Worm (Caenorhabditis elegans) whole organism, young adult: ENCODE data around the gene txt-17.

Experiments used
- F23B12.7 ChIP-seq: sonication (generic microtip); optimal IDR thresholded peaks from 2 replicates; lab custom pipeline; 2017; ENCODE audit warnings: missing genetic modification characterization, mild to moderate bottlenecking, missing compliant biosample characterization, antibody characterized with exemption, moderate library complexity; ENCODE audit not compliant: insufficient read depth
- F37B4.10 ChIP-seq: fragments of 200-800 bp; sonication (Bioruptor generic); IDR thresholded peaks from 2 replicates; pipeline ENCODE4 v1.3.6; 2022; ENCODE audit warnings: missing genetic modification characterization, missing compliant biosample characterization
- F55B11.4 ChIP-seq: sonication (generic microtip); optimal IDR thresholded peaks from 2 replicates; lab custom pipeline; 2016; ENCODE audit warnings: missing compliant biosample characterization, missing genetic modification characterization, borderline replicate concordance; ENCODE audit not compliant: insufficient read depth
- K12H6.12 ChIP-seq: fragments of 200-800 bp; sonication (Bioruptor generic); optimal IDR thresholded peaks from 2 replicates; lab custom pipeline; 2018; ENCODE audit warnings: mild to moderate bottlenecking, missing genetic modification characterization, missing compliant biosample characterization
- T07F8.4 ChIP-seq: sonication (generic microtip); optimal IDR thresholded peaks from 2 replicates; lab custom pipeline; 2016; ENCODE audit warnings: mild to moderate bottlenecking, missing genetic modification characterization, moderate library complexity, missing compliant biosample characterization
- T26A5.8 ChIP-seq: sonication (generic microtip); optimal IDR thresholded peaks from 2 replicates; lab custom pipeline; 2016; ENCODE audit warnings: missing genetic modification characterization, missing compliant biosample characterization
- Y53G8AR.9 ChIP-seq: fragments of 200-800 bp; sonication (Bioruptor generic); conservative IDR thresholded peaks from 2 replicates; pipeline ENCODE4 v1.3.6; 2022; ENCODE audit warnings: missing genetic modification reagents, missing genetic modification characterization, missing compliant biosample characterization
- Y79H2A.3 ChIP-seq: fragments of 200-800 bp; sonication (Bioruptor generic); conservative IDR thresholded peaks from 2 replicates; pipeline ENCODE4 v1.3.6; 2022; ENCODE audit warnings: missing genetic modification reagents, missing genetic modification characterization, missing compliant biosample characterization
- ZK185.1 ChIP-seq: sonication (generic microtip); optimal IDR thresholded peaks from 2 replicates; lab custom pipeline; 2016; ENCODE audit warnings: mild to moderate bottlenecking, missing genetic modification characterization, missing compliant biosample characterization; ENCODE audit not compliant: poor library complexity, severe bottlenecking
- ama-1 ChIP-seq, 3 experiments: fragments of 150-350 bp in 1 of 3; sonication (generic microtip) in 2 of 3; optimal IDR thresholded peaks; 2 replicates each; lab custom pipeline; 2014 to 2018; ENCODE audit warnings: missing biosample characterization in 2 of 3, missing genetic modification characterization in 2 of 3, missing genetic modification reagents in 2 of 3
- atf-7 ChIP-seq: sonication (generic microtip); optimal IDR thresholded peaks from 2 replicates; lab custom pipeline; 2017; ENCODE audit warnings: mild to moderate bottlenecking, missing genetic modification characterization, missing compliant biosample characterization
- attf-5 ChIP-seq: fragments of 200-800 bp; sonication (Bioruptor generic); optimal IDR thresholded peaks from 2 replicates; lab custom pipeline; 2018; ENCODE audit warnings: mild to moderate bottlenecking, missing genetic modification characterization, missing compliant biosample characterization
- attf-6 ChIP-seq: fragments of 200-800 bp; sonication (Bioruptor generic); IDR thresholded peaks from 2 replicates; pipeline ENCODE4 v1.3.6; 2022; ENCODE audit warnings: missing genetic modification reagents, missing genetic modification characterization, missing compliant biosample characterization
- ccch-3 ChIP-seq: fragments of 200-800 bp; sonication (Bioruptor generic); optimal IDR thresholded peaks from 2 replicates; lab custom pipeline; 2018; ENCODE audit warnings: mild to moderate bottlenecking, missing genetic modification characterization, missing compliant biosample characterization
- cebp-1 ChIP-seq, 2 experiments: fragments of 200-800 bp in 1 of 2; sonication (Bioruptor generic) in 1 of 2; sonication (generic microtip) in 1 of 2; IDR thresholded peaks in 1 of 2; optimal IDR thresholded peaks in 1 of 2; 2 replicates each; pipeline versions ENCODE4 v1.3.6 to Lab custom; 2017 to 2022; ENCODE audit warnings: missing compliant biosample characterization in 2 of 2, missing genetic modification characterization in 2 of 2, mild to moderate bottlenecking in 1 of 2, missing genetic modification reagents in 1 of 2, moderate library complexity in 1 of 2
- ceh-91 ChIP-seq: fragments of 200-800 bp; sonication (Bioruptor generic); IDR thresholded peaks from 2 replicates; pipeline ENCODE4 v1.3.6; 2022; ENCODE audit warnings: missing genetic modification reagents, missing genetic modification characterization, missing compliant biosample characterization
- dpff-1 ChIP-seq: sonication (generic microtip); optimal IDR thresholded peaks from 2 replicates; lab custom pipeline; 2017; ENCODE audit warnings: mild to moderate bottlenecking, missing genetic modification characterization, missing compliant biosample characterization
- dpl-1 ChIP-seq: fragments of 150-350 bp; optimal IDR thresholded peaks from 2 replicates; lab custom pipeline; 2014; ENCODE audit warnings: missing biosample characterization, missing genetic modification reagents, missing genetic modification characterization
- egl-44 ChIP-seq: fragments of 200-800 bp; sonication (Bioruptor generic); IDR thresholded peaks from 2 replicates; pipeline ENCODE4 v1.3.6; 2022; ENCODE audit warnings: missing genetic modification reagents, missing genetic modification characterization, missing compliant biosample characterization
- ekl-4 ChIP-seq: fragments of 200-800 bp; sonication (Bioruptor generic); IDR thresholded peaks from 2 replicates; pipeline ENCODE4 v1.3.6; 2022; ENCODE audit warnings: missing genetic modification reagents, missing genetic modification characterization, missing compliant biosample characterization
- ets-4 ChIP-seq: fragments of 200-800 bp; sonication (Bioruptor generic); optimal IDR thresholded peaks from 2 replicates; lab custom pipeline; 2018; ENCODE audit warnings: mild to moderate bottlenecking, missing genetic modification characterization, missing compliant biosample characterization
- him-1 ChIP-seq: sonication (generic microtip); optimal IDR thresholded peaks from 2 replicates; lab custom pipeline; 2016; ENCODE audit warnings: missing genotype, missing genetic modification reagents, missing genetic modification characterization, missing compliant biosample characterization
- hmg-1.2 ChIP-seq: fragments of 200-800 bp; sonication (Bioruptor generic); IDR thresholded peaks from 2 replicates; pipeline ENCODE4 v1.3.6; 2022; ENCODE audit warnings: missing genetic modification reagents, missing genetic modification characterization, missing compliant biosample characterization
- let-607 ChIP-seq, 2 experiments: fragments of 200-800 bp in 1 of 2; sonication (Bioruptor generic) in 1 of 2; sonication (generic microtip) in 1 of 2; optimal IDR thresholded peaks; 2 replicates each; lab custom pipeline; 2016 to 2018; ENCODE audit warnings: mild to moderate bottlenecking in 2 of 2, missing compliant biosample characterization in 2 of 2, missing genetic modification characterization in 2 of 2, moderate library complexity in 2 of 2, missing genotype in 1 of 2
- lin-26 ChIP-seq: fragments of 200-800 bp; sonication (Bioruptor generic); IDR thresholded peaks from 2 replicates; pipeline ENCODE4 v1.3.6; 2022; ENCODE audit warnings: missing genetic modification reagents, missing genetic modification characterization, missing compliant biosample characterization
- lin-40 ChIP-seq: sonication (generic microtip); optimal IDR thresholded peaks from 2 replicates; lab custom pipeline; 2016; ENCODE audit warnings: missing genetic modification characterization, mild to moderate bottlenecking, missing compliant biosample characterization, missing genotype, missing genetic modification reagents
- lin-54 ChIP-seq: fragments of 200-800 bp; sonication (Bioruptor generic); optimal IDR thresholded peaks from 2 replicates; lab custom pipeline; 2018; ENCODE audit warnings: mild to moderate bottlenecking, missing genetic modification characterization, missing compliant biosample characterization
- madf-10 ChIP-seq: sonication (generic microtip); optimal IDR thresholded peaks from 2 replicates; lab custom pipeline; 2016; ENCODE audit warnings: mild to moderate bottlenecking, missing genetic modification characterization, missing compliant biosample characterization
- madf-6 ChIP-seq: fragments of 200-800 bp; sonication (Bioruptor generic); IDR thresholded peaks from 2 replicates; pipeline ENCODE4 v1.3.6; 2022; ENCODE audit warnings: missing genetic modification reagents, missing genetic modification characterization, missing compliant biosample characterization
- mes-4 ChIP-seq: sonication (generic microtip); optimal IDR thresholded peaks from 2 replicates; lab custom pipeline; 2016; ENCODE audit warnings: missing genotype, missing genetic modification characterization, missing compliant biosample characterization
- nfyb-1 ChIP-seq: fragments of 200-800 bp; sonication (Bioruptor generic); IDR thresholded peaks from 2 replicates; pipeline ENCODE4 v1.3.6; 2022; ENCODE audit warnings: missing genetic modification reagents, missing genetic modification characterization, missing compliant biosample characterization
- nhr-179 ChIP-seq: sonication (generic microtip); optimal IDR thresholded peaks from 2 replicates; lab custom pipeline; 2016; ENCODE audit warnings: mild to moderate bottlenecking, missing genetic modification characterization, missing compliant biosample characterization
- nhr-80 ChIP-seq: sonication (generic microtip); optimal IDR thresholded peaks from 2 replicates; lab custom pipeline; 2016; ENCODE audit warnings: missing genetic modification characterization, missing compliant biosample characterization
- nhr-90 ChIP-seq: sonication (generic microtip); optimal IDR thresholded peaks from 2 replicates; lab custom pipeline; 2016; ENCODE audit warnings: missing genotype, mild to moderate bottlenecking, missing genetic modification characterization, missing compliant biosample characterization
- pbrm-1 ChIP-seq: fragments of 200-800 bp; sonication (Bioruptor generic); IDR thresholded peaks from 2 replicates; pipeline ENCODE4 v1.3.6; 2022; ENCODE audit warnings: missing genetic modification reagents, missing genetic modification characterization, missing compliant biosample characterization
- repo-1 ChIP-seq: sonication (generic microtip); optimal IDR thresholded peaks from 2 replicates; lab custom pipeline; 2017; ENCODE audit warnings: mild to moderate bottlenecking, missing genetic modification characterization, missing compliant biosample characterization
- sdz-38 ChIP-seq: sonication (generic microtip); optimal IDR thresholded peaks from 2 replicates; lab custom pipeline; 2016; ENCODE audit warnings: missing genotype, missing genetic modification characterization, missing compliant biosample characterization
- snpc-1.3 ChIP-seq: sonication (generic microtip); optimal IDR thresholded peaks from 2 replicates; lab custom pipeline; 2017; ENCODE audit warnings: missing genetic modification characterization, mild to moderate bottlenecking, missing compliant biosample characterization, antibody characterized with exemption, moderate library complexity, missing genotype, missing genetic modification reagents; ENCODE audit not compliant: insufficient read depth
- somi-1 ChIP-seq: fragments of 200-800 bp; sonication (Bioruptor generic); optimal IDR thresholded peaks from 2 replicates; lab custom pipeline; 2018; ENCODE audit warnings: mild to moderate bottlenecking, missing genetic modification characterization, missing compliant biosample characterization
- tbx-9 ChIP-seq: sonication (generic microtip); optimal IDR thresholded peaks from 2 replicates; lab custom pipeline; 2016; ENCODE audit warnings: borderline replicate concordance, missing genetic modification characterization, inconsistent platforms, missing compliant biosample characterization
- tlf-1 ChIP-seq: fragments of 200-800 bp; sonication (Bioruptor generic); optimal IDR thresholded peaks from 2 replicates; lab custom pipeline; 2018; ENCODE audit warnings: mild to moderate bottlenecking, missing genetic modification characterization, missing compliant biosample characterization
- xnd-1 ChIP-seq: sonication (generic microtip); optimal IDR thresholded peaks from 2 replicates; lab custom pipeline; 2016; ENCODE audit warnings: missing genotype, missing genetic modification reagents, missing genetic modification characterization, missing compliant biosample characterization

txt-17 gene

ce11 chrV:7095254-7095990 is 42.4 kb upstream of the txt-17 start:
- TF ChIP-seq tlf-1 (GFP tag; lab: Kevin White, UChicago): no peak
- TF ChIP-seq egl-44 (GFP tag; lab: Robert Waterston, UW): no peak
- TF ChIP-seq nhr-80 (tag; lab: Kevin White, UChicago): peak; percentile 40
- no peak for TF ChIP-seq ccch-3 (GFP tag; lab: Kevin White, UChicago)
- no peak for TF ChIP-seq ekl-4 (GFP tag; lab: Robert Waterston, UW)

DNA sequence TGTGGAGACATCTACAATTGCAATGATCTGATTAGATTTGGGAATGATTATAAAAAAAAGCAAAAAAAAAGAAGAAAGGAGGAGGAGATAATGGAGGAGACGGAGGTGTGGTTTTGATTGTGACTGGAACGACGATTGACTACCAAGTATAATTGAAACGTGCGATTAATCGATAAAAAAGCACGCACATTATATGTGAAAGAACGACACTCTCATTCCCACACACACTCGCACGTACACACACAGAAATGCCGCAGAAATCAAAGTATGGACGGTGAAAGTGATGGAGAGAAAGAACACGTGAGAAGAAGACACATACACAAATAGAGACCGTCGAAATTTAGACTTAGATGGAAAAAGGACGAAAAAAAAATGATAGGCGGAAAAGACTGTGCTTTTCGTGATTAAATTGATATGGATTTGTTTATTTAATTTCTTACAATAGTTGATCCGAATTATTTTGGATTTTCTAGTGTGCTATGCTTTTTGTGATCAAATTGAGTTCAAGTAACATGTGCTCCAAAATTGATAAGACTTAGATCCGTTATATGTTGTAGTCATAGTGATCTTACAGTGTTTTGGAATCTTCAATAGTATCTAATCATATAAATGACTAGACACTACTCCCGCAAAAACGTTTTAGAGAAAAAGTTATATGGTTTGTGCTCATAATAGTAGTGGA is 40.9 kb upstream of the txt-17 start, which contains the start of gene nhr-135:
TSS of gene nhr-135 (minus strand) at position 51 of the 682 bp plus-strand sequence.
- TF ChIP-seq F55B11.4 (tag; lab: Kevin White, UChicago) (no peak), tbx-9 (tag; lab: Kevin White, UChicago) (no peak), let-607 (tag; optimal IDR thresholded peaks at IDR 0.05; lab: Kevin White, UChicago) (peak; percentile 18 to 32), ets-4 (GFP tag; lab: Kevin White, UChicago) (no peak), K12H6.12 (tag; lab: Kevin White, UChicago) (peak; percentile 3), madf-6 (GFP tag; lab: Robert Waterston, UW) (no peak), repo-1 (tag; lab: Kevin White, UChicago) (no peak), T26A5.8 (tag; lab: Kevin White, UChicago) (no peak), mes-4 (tag; lab: Kevin White, UChicago) (no peak), Y79H2A.3 (no peak), hmg-1.2 (GFP tag; lab: Robert Waterston, UW) (no peak; the same call in 1 of the 2 replicates), nhr-179 (no peak), him-1 (tag; lab: Kevin White, UChicago) (no peak), egl-44 (GFP tag; lab: Robert Waterston, UW) (peak; percentile 67; the same call in 1 of the 2 replicates), dpff-1 (tag; lab: Kevin White, UChicago) (no peak), F37B4.10 (GFP tag; lab: Robert Waterston, UW) (no peak), nhr-90 (tag; lab: Kevin White, UChicago) (peak; percentile 17), lin-40 (peak; percentile 73), xnd-1 (no peak), somi-1 (peak; percentile 37), nhr-80 (tag; lab: Kevin White, UChicago) (peak; percentile 92), lin-54 (GFP tag; lab: Kevin White, UChicago) (no peak), attf-6 (GFP tag; lab: Robert Waterston, UW) (no peak), nfyb-1 (GFP tag; lab: Robert Waterston, UW) (peak; percentile 72; the same call in 1 of the 2 replicates), attf-5 (GFP tag; lab: Kevin White, UChicago) (peak; percentile 66), Y53G8AR.9 (peak; percentile 34; the same call in 1 of the 2 replicates), pbrm-1 (GFP tag; lab: Robert Waterston, UW) (no peak), T07F8.4 (tag; lab: Kevin White, UChicago) (no peak), dpl-1 (GFP tag; lab: Kevin White, UChicago) (no peak), ceh-91 (GFP tag; lab: Robert Waterston, UW) (no peak), cebp-1 (GFP tag; IDR thresholded peaks at IDR 0.05; lab: Robert Waterston, UW) (0 out of 2 replicates have a peak, but pooled peaks have one; percentile 26), cebp-1 (tag; optimal IDR thresholded peaks at IDR 0.05; lab: Kevin White, UChicago) (peak; percentile 71), snpc-1.3 (tag; lab: Kevin White, UChicago) (no peak), ama-1 (optimal IDR thresholded peaks at IDR 0.05; lab: Kevin White, UChicago) (peak; percentile 16), ama-1 (GFP tag; optimal IDR thresholded peaks at IDR 0.05; lab: Kevin White, UChicago) (no peak), sdz-38 (tag; lab: Kevin White, UChicago) (no peak), madf-10 (tag; lab: Kevin White, UChicago) (peak; percentile 61), ZK185.1 (tag; lab: Kevin White, UChicago) (peak; percentile 38), F23B12.7 (no peak), atf-7 (tag; lab: Kevin White, UChicago) (peak; percentile 45), lin-26 (GFP tag; lab: Robert Waterston, UW) (0 out of 2 replicates have a peak, but pooled peaks have one; percentile 50)
